Worm (Caenorhabditis elegans) whole organism, L3 larva: ENCODE data around the gene sri-37.
"Not testable (repeated sequence)": the region's sequence is repeated elsewhere in the genome, so short reads cannot be mapped to it uniquely, and the experiment has no call there.

Experiments
- elt-2 ChIP-seq: sonication (generic microtip); optimal IDR thresholded peaks from 2 replicates; lab custom pipeline; 2016; ENCODE audit warnings: missing genetic modification reagents, mild to moderate bottlenecking, missing genetic modification characterization, missing compliant biosample characterization
- elt-3 ChIP-seq, 3 experiments: fragments of 150-350 bp in 1 of 3; sonication (generic microtip) in 2 of 3; optimal IDR thresholded peaks; 2 replicates in 2 of 3; 4 replicates in 1 of 3; lab custom pipeline; 2014 to 2017; ENCODE audit warnings: missing biosample characterization in 3 of 3, missing genetic modification characterization in 3 of 3
- fkh-10 ChIP-seq: sonication (generic microtip); optimal IDR thresholded peaks from 2 replicates; lab custom pipeline; 2017; ENCODE audit warnings: missing biosample characterization, missing genetic modification reagents, missing genetic modification characterization
- mdl-1 ChIP-seq: fragments of 150-350 bp; optimal IDR thresholded peaks from 2 replicates; lab custom pipeline; 2014; ENCODE audit warnings: missing biosample characterization, missing genetic modification characterization
- nhr-67 ChIP-seq: fragments of 150-350 bp; optimal IDR thresholded peaks from 2 replicates; lab custom pipeline; 2014; ENCODE audit warnings: missing biosample characterization, missing genetic modification characterization
- sea-2 ChIP-seq: fragments of 150-350 bp; sonication (generic microtip); optimal IDR thresholded peaks from 4 replicates; lab custom pipeline; 2014; ENCODE audit warnings: missing biosample characterization, missing genetic modification reagents, missing genetic modification characterization
- zag-1 ChIP-seq: fragments of 150-350 bp; optimal IDR thresholded peaks from 2 replicates; lab custom pipeline; 2014; ENCODE audit warnings: missing biosample characterization, missing genetic modification characterization

DNA sequence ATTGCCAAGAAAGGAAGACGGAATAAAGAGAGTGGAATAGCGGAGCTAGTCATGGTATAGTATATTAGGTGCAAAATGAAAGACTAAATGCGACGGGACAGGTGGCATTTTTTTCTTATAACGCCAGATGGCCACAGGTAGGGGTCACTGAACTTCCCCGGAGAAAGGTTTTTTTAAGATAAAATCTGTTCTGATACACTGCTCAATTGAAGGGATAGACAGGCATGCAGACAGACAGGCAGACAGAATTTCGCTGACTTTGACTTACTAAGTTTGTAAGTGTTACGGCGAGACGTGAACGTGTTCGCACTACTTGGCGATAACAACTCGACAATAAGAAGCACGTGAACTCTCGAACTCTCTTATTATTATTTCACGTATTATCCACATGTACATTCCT lies 44.2 kb downstream of the sri-37 start, which contains the start of the genes F22E5.20 and F22E5.1:
- TF ChIP-seq nhr-67; elt-2 (tag; lab: Kevin White, UChicago); zag-1 (tag; lab: Kevin White, UChicago); mdl-1; elt-3 (tag; optimal IDR thresholded peaks at IDR 0.05; lab: Kevin White, UChicago); sea-2; fkh-10 (GFP tag; lab: Kevin White, UChicago): not testable (repeated sequence)
